Fruit fly (Drosophila melanogaster) whole organism, pupa: Measurements from ENCODE around the gene CG6204.

Experiments
- CG10348 ChIP-seq: fragments of 200-800 bp; sonication (Bioruptor generic); IDR thresholded peaks from 2 replicates; pipeline ENCODE4 v1.3.6; 2022; ENCODE audit warnings: missing biosample characterization, missing genetic modification characterization
- CG12605 ChIP-seq: fragments of 200-800 bp; sonication (Bioruptor generic); IDR thresholded peaks from 2 replicates; pipeline ENCODE4 v1.3.6; 2022; ENCODE audit warnings: missing biosample characterization, missing genetic modification characterization
- CG13204 ChIP-seq: fragments of 200-800 bp; sonication (Bioruptor generic); optimal IDR thresholded peaks from 2 replicates; lab custom pipeline; 2018; ENCODE audit warnings: missing biosample characterization, mild to moderate bottlenecking, missing genetic modification characterization, moderate library complexity
- CG14655 ChIP-seq: fragments of 200-800 bp; sonication (Bioruptor generic); optimal IDR thresholded peaks from 3 replicates; lab custom pipeline; 2017; ENCODE audit warnings: mild to moderate bottlenecking, missing biosample characterization, missing genetic modification reagents, missing genetic modification characterization
- CG15710 ChIP-seq: fragments of 200-800 bp; sonication (Bioruptor generic); optimal IDR thresholded peaks from 2 replicates; lab custom pipeline; 2018; ENCODE audit warnings: missing biosample characterization, mild to moderate bottlenecking, missing genetic modification characterization, moderate library complexity
- CG17806 ChIP-seq: fragments of 200-800 bp; sonication (Bioruptor generic); optimal IDR thresholded peaks from 2 replicates; lab custom pipeline; 2018; ENCODE audit warnings: missing biosample characterization, mild to moderate bottlenecking, missing genetic modification characterization, moderate library complexity
- CG32121 ChIP-seq: fragments of 200-800 bp; sonication (Bioruptor generic); IDR thresholded peaks from 2 replicates; pipeline ENCODE4 v1.3.6; 2022; ENCODE audit warnings: missing biosample characterization, missing genetic modification characterization
- CG34367 ChIP-seq: fragments of 200-800 bp; sonication (Bioruptor generic); optimal IDR thresholded peaks from 2 replicates; lab custom pipeline; 2018; ENCODE audit warnings: missing biosample characterization, mild to moderate bottlenecking, missing genetic modification characterization
- CG4496 ChIP-seq: fragments of 200-800 bp; sonication (Bioruptor generic); IDR thresholded peaks from 3 replicates; pipeline ENCODE4 v1.3.6; 2022; ENCODE audit warnings: missing biosample characterization, missing genetic modification characterization
- CG8159 ChIP-seq: fragments of 200-800 bp; sonication (Bioruptor generic); optimal IDR thresholded peaks from 3 replicates; lab custom pipeline; 2018; ENCODE audit warnings: missing biosample characterization, mild to moderate bottlenecking, missing genetic modification characterization, moderate library complexity
- CG8301 ChIP-seq: fragments of 200-800 bp; sonication (Bioruptor generic); optimal IDR thresholded peaks from 2 replicates; lab custom pipeline; 2018; ENCODE audit warnings: missing biosample characterization, mild to moderate bottlenecking, missing genetic modification characterization
- CG9948 ChIP-seq: fragments of 200-800 bp; sonication (Bioruptor generic); optimal IDR thresholded peaks from 2 replicates; lab custom pipeline; 2018; ENCODE audit warnings: missing biosample characterization, mild to moderate bottlenecking, missing genetic modification characterization, moderate library complexity
- D1 ChIP-seq: fragments of 200-800 bp; sonication (Bioruptor generic); optimal IDR thresholded peaks from 2 replicates; lab custom pipeline; 2018; ENCODE audit warnings: missing biosample characterization, mild to moderate bottlenecking, missing genetic modification characterization, moderate library complexity
- EcR ChIP-seq: fragments of 200-800 bp; sonication (Bioruptor generic); optimal IDR thresholded peaks from 3 replicates; lab custom pipeline; 2019; ENCODE audit warnings: missing biosample characterization, missing genetic modification characterization, mild to moderate bottlenecking, moderate library complexity, missing genetic modification reagents
- Ets98B ChIP-seq: fragments of 200-800 bp; sonication (Bioruptor generic); IDR thresholded peaks from 2 replicates; pipeline ENCODE4 v1.3.6; 2022; ENCODE audit warnings: missing biosample characterization, missing genetic modification characterization
- Pif1A ChIP-seq: fragments of 200-800 bp; sonication (Bioruptor generic); optimal IDR thresholded peaks from 3 replicates; lab custom pipeline; 2016; ENCODE audit warnings: missing biosample characterization, missing genetic modification characterization
- Pif1B ChIP-seq: fragments of 200-800 bp; sonication (Bioruptor generic); optimal IDR thresholded peaks from 3 replicates; lab custom pipeline; 2016; ENCODE audit warnings: missing biosample characterization, missing genetic modification characterization
- Snoo ChIP-seq: fragments of 200-800 bp; sonication (Bioruptor generic); optimal IDR thresholded peaks from 3 replicates; lab custom pipeline; 2017; ENCODE audit warnings: missing biosample characterization, mild to moderate bottlenecking, missing genetic modification characterization, inconsistent platforms
- fd96Ca ChIP-seq: fragments of 200-800 bp; sonication (Bioruptor generic); IDR thresholded peaks from 3 replicates; pipeline ENCODE4 v1.3.6; 2022; ENCODE audit warnings: missing biosample characterization, missing genetic modification characterization
- gl ChIP-seq: fragments of 200-800 bp; sonication (Bioruptor generic); optimal IDR thresholded peaks from 2 replicates; lab custom pipeline; 2018; ENCODE audit warnings: missing biosample characterization, mild to moderate bottlenecking, missing genetic modification characterization
- rn ChIP-seq: fragments of 200-800 bp; sonication (Bioruptor generic); IDR thresholded peaks from 2 replicates; pipeline ENCODE4 v1.3.6; 2022; ENCODE audit warnings: missing biosample characterization, missing genetic modification characterization

CG6204 gene

DNA sequence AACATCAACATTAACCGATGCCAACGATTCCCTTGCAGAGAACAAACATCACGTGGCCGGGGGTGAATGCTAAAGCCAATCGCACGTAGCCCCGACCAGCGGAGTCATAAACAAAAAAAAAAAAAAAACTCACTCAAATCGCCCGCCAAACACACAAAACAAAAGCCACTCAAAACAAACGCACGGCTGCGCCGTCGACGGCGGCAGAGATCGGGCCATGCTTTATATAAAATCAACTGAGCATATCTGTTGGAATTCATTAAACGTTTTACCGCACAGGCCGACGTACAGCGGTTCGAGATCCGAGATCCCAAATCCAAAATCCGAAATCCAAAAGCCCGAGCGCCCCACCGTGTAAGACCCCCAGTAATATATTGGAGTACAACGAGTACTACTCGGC, 21.3 kb upstream of the CG6204 start, which contains the start of gene CG13606:
Gene CG13606 (plus strand): TSS at position 250 of the 400 bp plus-strand sequence.
- no peak for TF ChIP-seq Snoo (tag; lab: Kevin White, UChicago)
- peak; percentile 11; the same call in 1 of the 3 replicates for TF ChIP-seq CG4496 (GFP tag; lab: Robert Waterston, UW)

dm6 chr3R:24186188-24186587, 7.4 kb upstream of the CG6204 start, which contains the start of gene mora:
TSS of gene mora (plus strand) at chr3R:24186359.
- TF ChIP-seq CG13204 (GFP tag; lab: Kevin White, UChicago) (no peak), CG8301 (tag; lab: Kevin White, UChicago) (no peak), gl (tag; lab: Kevin White, UChicago) (no peak), CG32121 (GFP tag; lab: Robert Waterston, UW) (no peak), Snoo (tag; lab: Kevin White, UChicago) (no peak), EcR (no peak), CG15710 (tag; lab: Kevin White, UChicago) (no peak), CG17806 (tag; lab: Kevin White, UChicago) (no peak), rn (no peak), CG4496 (GFP tag; lab: Robert Waterston, UW) (no peak), CG12605 (no peak), Ets98B (GFP tag; lab: Robert Waterston, UW) (no peak)

DNA sequence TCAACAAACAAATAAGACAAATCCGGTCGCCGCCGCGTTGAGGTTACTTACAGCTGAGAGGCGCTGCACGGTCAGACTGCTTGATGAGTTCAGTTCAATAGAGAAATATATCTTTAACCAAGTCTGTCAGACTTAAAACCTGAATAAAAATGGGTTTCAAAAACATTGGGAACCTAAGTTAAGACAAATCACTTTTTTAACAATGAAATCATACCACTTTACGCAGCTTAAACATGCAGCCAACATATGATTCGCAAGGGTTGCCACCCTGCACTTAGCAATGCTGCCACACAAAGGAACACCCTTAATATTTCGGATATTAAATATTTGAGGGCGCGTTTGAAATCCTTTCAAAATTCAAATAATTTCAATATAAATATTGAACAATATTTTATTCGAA, 5.0 kb upstream of the CG6204 start, which contains the start of gene CG5515:
Gene CG5515 (minus strand): TSS at position 278 of the 400 bp plus-strand sequence.
- peak; percentile 91 for TF ChIP-seq fd96Ca
- peak; percentile 33 for TF ChIP-seq Pif1B (GFP tag; lab: Kevin White, UChicago)
- TF ChIP-seq rn, result no peak
- TF ChIP-seq CG12605, result no peak
- TF ChIP-seq D1 (tag; lab: Kevin White, UChicago), result no peak
- peak; percentile 61; the same call in 2 of the 3 replicates for TF ChIP-seq CG4496 (GFP tag; lab: Robert Waterston, UW)
- no peak for TF ChIP-seq CG10348 (GFP tag; lab: Robert Waterston, UW)
- no peak for TF ChIP-seq Pif1A (GFP tag; lab: Kevin White, UChicago)
- peak; percentile 18 for TF ChIP-seq CG17806 (tag; lab: Kevin White, UChicago)
- no peak for TF ChIP-seq CG8159 (tag; lab: Kevin White, UChicago)
- no peak for TF ChIP-seq gl (tag; lab: Kevin White, UChicago)
- TF ChIP-seq Snoo (tag; lab: Kevin White, UChicago), result no peak
- peak; percentile 57 for TF ChIP-seq CG15710 (tag; lab: Kevin White, UChicago)
- peak; percentile 81 for TF ChIP-seq Ets98B (GFP tag; lab: Robert Waterston, UW)
- peak; percentile 26 for TF ChIP-seq CG34367 (tag; lab: Kevin White, UChicago)
- no peak for TF ChIP-seq CG14655 (GFP tag; lab: Kevin White, UChicago)
- peak; percentile 38 for TF ChIP-seq CG8301 (tag; lab: Kevin White, UChicago)
- peak; percentile 77 for TF ChIP-seq CG32121 (GFP tag; lab: Robert Waterston, UW)
- no peak for TF ChIP-seq CG9948 (tag; lab: Kevin White, UChicago)

DNA sequence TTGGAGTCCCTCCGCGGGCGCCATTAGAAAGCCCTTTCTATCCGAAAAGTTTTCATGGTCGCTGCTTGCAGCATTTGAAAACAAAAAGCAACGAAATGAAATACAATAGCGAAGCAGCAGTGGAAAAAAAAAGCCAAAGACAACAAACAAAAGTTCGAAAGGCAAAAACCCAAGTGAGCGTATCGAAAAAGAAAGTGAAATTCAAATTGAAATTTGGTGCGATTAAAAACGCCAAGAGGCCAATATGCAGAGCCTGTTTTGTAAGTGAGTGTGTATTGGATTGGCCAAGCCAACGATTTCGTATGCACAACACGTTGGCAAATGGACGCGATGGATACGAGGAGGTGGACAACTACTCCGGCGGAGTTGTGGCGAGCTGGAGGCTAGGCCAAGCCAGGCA, 9.1 kb downstream of the CG6204 start:
- TF ChIP-seq Snoo (tag; lab: Kevin White, UChicago), result no peak
- TF ChIP-seq Pif1A (GFP tag; lab: Kevin White, UChicago), result no peak
- no peak for TF ChIP-seq CG4496 (GFP tag; lab: Robert Waterston, UW)
- no peak for TF ChIP-seq EcR
- no peak for TF ChIP-seq CG8159 (tag; lab: Kevin White, UChicago)
- no peak for TF ChIP-seq Ets98B (GFP tag; lab: Robert Waterston, UW)
- TF ChIP-seq Pif1B (GFP tag; lab: Kevin White, UChicago), result no peak
- TF ChIP-seq D1 (tag; lab: Kevin White, UChicago), result no peak
- no peak for TF ChIP-seq CG17806 (tag; lab: Kevin White, UChicago)
- TF ChIP-seq CG8301 (tag; lab: Kevin White, UChicago), result no peak
- TF ChIP-seq CG10348 (GFP tag; lab: Robert Waterston, UW), result no peak
- TF ChIP-seq CG12605, result no peak
- TF ChIP-seq CG15710 (tag; lab: Kevin White, UChicago), result no peak
- TF ChIP-seq rn, result no peak
- TF ChIP-seq CG13204 (GFP tag; lab: Kevin White, UChicago), result no peak
- TF ChIP-seq gl (tag; lab: Kevin White, UChicago), result no peak
- TF ChIP-seq CG14655 (GFP tag; lab: Kevin White, UChicago), result no peak
- no peak for TF ChIP-seq fd96Ca
- TF ChIP-seq, all 21 proteins: peak for 0

DNA sequence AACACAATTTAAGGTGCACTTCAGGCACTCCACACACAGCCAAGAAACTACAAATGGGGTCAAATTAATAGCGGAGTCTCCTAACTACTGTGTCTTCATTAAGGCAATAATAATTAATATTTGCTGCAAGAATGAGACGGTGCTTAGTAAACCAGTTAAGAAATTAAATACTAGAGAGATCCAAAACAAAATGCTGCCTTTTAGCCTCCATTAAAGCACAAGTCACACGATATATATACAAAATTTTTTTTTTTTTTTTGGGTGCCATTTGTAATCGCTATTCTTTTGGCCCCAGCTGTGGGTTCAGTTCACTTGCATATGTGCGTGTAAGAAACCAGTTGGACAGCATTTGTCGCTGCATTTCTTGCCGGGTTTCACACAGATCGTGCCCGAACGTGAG, 9.8 kb downstream of the CG6204 start:
- peak; percentile 78 for TF ChIP-seq CG9948 (tag; lab: Kevin White, UChicago)
- 0 out of 2 replicates have a peak, but pooled peaks have one; percentile 18 for TF ChIP-seq rn
- TF ChIP-seq CG17806 (tag; lab: Kevin White, UChicago), result peak; percentile 73
- TF ChIP-seq CG4496 (GFP tag; lab: Robert Waterston, UW), result peak; percentile 83
- TF ChIP-seq gl (tag; lab: Kevin White, UChicago), result peak; percentile 37
- peak; percentile 76 for TF ChIP-seq Ets98B (GFP tag; lab: Robert Waterston, UW)
- peak; percentile 84 for TF ChIP-seq Pif1B (GFP tag; lab: Kevin White, UChicago)
- TF ChIP-seq CG15710 (tag; lab: Kevin White, UChicago), result peak; percentile 82
- TF ChIP-seq Pif1A (GFP tag; lab: Kevin White, UChicago), result peak; percentile 83
- TF ChIP-seq CG14655 (GFP tag; lab: Kevin White, UChicago), result peak; percentile 87
- peak; percentile 84 for TF ChIP-seq CG8301 (tag; lab: Kevin White, UChicago)
- peak; percentile 44 for TF ChIP-seq CG12605
- peak; percentile 80 for TF ChIP-seq Snoo (tag; lab: Kevin White, UChicago)
- peak; percentile 46 for TF ChIP-seq EcR
- peak; percentile 84 for TF ChIP-seq CG32121 (GFP tag; lab: Robert Waterston, UW)
- TF ChIP-seq fd96Ca, result peak; percentile 88
- TF ChIP-seq CG13204 (GFP tag; lab: Kevin White, UChicago), result peak; percentile 10
- TF ChIP-seq D1 (tag; lab: Kevin White, UChicago), result no peak
- peak; percentile 61 for TF ChIP-seq CG34367 (tag; lab: Kevin White, UChicago)
- peak; percentile 81 for TF ChIP-seq CG8159 (tag; lab: Kevin White, UChicago)
- TF ChIP-seq CG10348 (GFP tag; lab: Robert Waterston, UW), result peak; percentile 13; the same call in 1 of the 2 replicates
- TF ChIP-seq, all 21 proteins: peak for 20
